Worm (Caenorhabditis elegans): ENCODE results near the gene tag-343.

DNA sequence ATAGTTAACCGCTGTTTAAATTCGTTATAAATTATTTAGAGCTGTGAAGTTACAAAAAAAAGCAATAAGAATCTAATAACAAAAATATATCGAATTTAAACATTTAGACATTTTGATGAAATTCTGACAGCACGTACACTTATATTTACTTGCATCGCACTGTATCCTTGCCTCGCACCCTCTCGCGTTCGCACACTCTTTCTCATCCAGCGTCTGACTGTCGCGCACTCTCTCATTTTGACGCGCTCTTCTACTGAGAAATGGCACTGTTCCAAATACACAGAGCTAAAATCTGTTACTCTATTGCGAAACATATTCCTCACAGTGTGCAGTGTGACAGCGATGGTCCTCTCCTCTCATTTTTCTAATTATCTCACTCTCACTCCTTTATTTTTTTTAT is 29.6 kb upstream of the tag-343 start:
- no peak for TF ChIP-seq fkh-10 (GFP tag; optimal IDR thresholded peaks at IDR 0.05)
- TF ChIP-seq lin-15B (tag; optimal IDR thresholded peaks at IDR 0.05): no peak
- TF ChIP-seq snpc-4 (tag; optimal IDR thresholded peaks at IDR 0.05): peak; percentile 5
- no peak for TF ChIP-seq ama-1 (optimal IDR thresholded peaks at IDR 0.05)
- peak; percentile 21 for TF ChIP-seq jun-1 (tag; optimal IDR thresholded peaks at IDR 0.05)
- peak in 1 of 2 experiments; percentile 41 for TF ChIP-seq lsy-2 (tag; optimal IDR thresholded peaks at IDR 0.05)
- TF ChIP-seq nhr-237 (tag; optimal IDR thresholded peaks at IDR 0.05): no peak
- no peak for TF ChIP-seq mab-9 (GFP tag; IDR thresholded peaks at IDR 0.05)
- TF ChIP-seq aha-1 (tag; optimal IDR thresholded peaks at IDR 0.05): no peak
- no peak for TF ChIP-seq efl-3 (GFP tag; optimal IDR thresholded peaks at IDR 0.05)
- no peak for TF ChIP-seq ceh-90 (tag; optimal IDR thresholded peaks at IDR 0.05)
- TF ChIP-seq rnt-1 (tag; optimal IDR thresholded peaks at IDR 0.05): peak; percentile 56
- TF ChIP-seq ets-5 (GFP tag; IDR thresholded peaks at IDR 0.05): no peak
- TF ChIP-seq pqm-1 (tag; optimal IDR thresholded peaks at IDR 0.05): no peak

All from whole organism, L1 larva.